Worm (Caenorhabditis elegans) whole organism, late embryonic: ENCODE results near the gene srg-58.

Experiments used
- ama-1 ChIP-seq: fragments of 150-350 bp; optimal IDR thresholded peaks from 2 replicates; lab custom pipeline; 2014
- ceh-14 ChIP-seq: sonication (generic microtip); optimal IDR thresholded peaks from 2 replicates; lab custom pipeline; 2016; ENCODE audit warnings: missing genotype, missing genetic modification characterization, missing compliant biosample characterization
- gmeb-2 ChIP-seq: sonication (generic microtip); optimal IDR thresholded peaks from 2 replicates; lab custom pipeline; 2016; ENCODE audit warnings: missing genetic modification characterization, inconsistent platforms, missing compliant biosample characterization
- hlh-13 ChIP-seq: fragments of 200-800 bp; sonication (Bioruptor generic); optimal IDR thresholded peaks from 2 replicates; lab custom pipeline; 2018; ENCODE audit warnings: mild to moderate bottlenecking, missing genetic modification characterization, missing compliant biosample characterization
- hlh-30 ChIP-seq: sonication (generic microtip); optimal IDR thresholded peaks from 2 replicates; lab custom pipeline; 2017; ENCODE audit warnings: antibody characterized with exemption, missing genetic modification characterization, missing compliant biosample characterization; ENCODE audit not compliant: insufficient read depth
- nfya-1 ChIP-seq: sonication (generic microtip); optimal IDR thresholded peaks from 2 replicates; lab custom pipeline; 2017; ENCODE audit warnings: missing genetic modification characterization, mild to moderate bottlenecking, missing compliant biosample characterization, antibody characterized with exemption, moderate library complexity
- nhr-11 ChIP-seq: fragments of 150-350 bp; optimal IDR thresholded peaks from 2 replicates; lab custom pipeline; 2014; ENCODE audit warnings: missing biosample characterization, missing genetic modification characterization
- pag-3 ChIP-seq: sonication (generic microtip); optimal IDR thresholded peaks from 2 replicates; lab custom pipeline; 2016; ENCODE audit warnings: missing compliant biosample characterization, missing genetic modification characterization, borderline replicate concordance
- pat-9 ChIP-seq: fragments of 200-800 bp; sonication (Bioruptor generic); optimal IDR thresholded peaks from 2 replicates; lab custom pipeline; 2018; ENCODE audit warnings: mild to moderate bottlenecking, missing genetic modification characterization, moderate library complexity, missing compliant biosample characterization
- pax-1 ChIP-seq: fragments of 150-350 bp; optimal IDR thresholded peaks from 2 replicates; lab custom pipeline; 2014; ENCODE audit warnings: missing biosample characterization, missing genetic modification characterization
- tbx-2 ChIP-seq: sonication (generic microtip); optimal IDR thresholded peaks from 2 replicates; lab custom pipeline; 2016; ENCODE audit warnings: missing genetic modification characterization, missing compliant biosample characterization
- tbx-7 ChIP-seq: sonication (generic microtip); optimal IDR thresholded peaks from 2 replicates; lab custom pipeline; 2016; ENCODE audit warnings: missing genotype, missing genetic modification characterization, missing compliant biosample characterization
- unc-42 ChIP-seq: sonication (generic microtip); optimal IDR thresholded peaks from 2 replicates; lab custom pipeline; 2016; ENCODE audit warnings: missing genotype, missing genetic modification characterization, missing compliant biosample characterization

- TF ChIP-seq hlh-13 = no peak
- TF ChIP-seq hlh-30 (tag; lab: Kevin White, UChicago) = no peak
- no peak for TF ChIP-seq ama-1 (lab: Kevin White, UChicago)
- no peak for TF ChIP-seq nhr-11 (tag; lab: Kevin White, UChicago)
- TF ChIP-seq gmeb-2 (tag; lab: Kevin White, UChicago) = no peak
- no peak for TF ChIP-seq nfya-1 (tag; lab: Kevin White, UChicago)
- no peak for TF ChIP-seq pax-1 (tag; lab: Kevin White, UChicago)
- no peak for TF ChIP-seq pat-9 (tag; lab: Kevin White, UChicago)
- no peak for TF ChIP-seq ceh-14 (tag; lab: Kevin White, UChicago)
- TF ChIP-seq tbx-2 (tag; lab: Kevin White, UChicago) = no peak
- no peak for TF ChIP-seq pag-3 (tag; lab: Kevin White, UChicago)
- no peak for TF ChIP-seq unc-42 (tag; lab: Kevin White, UChicago)
- TF ChIP-seq tbx-7 (tag; lab: Kevin White, UChicago) = no peak
These were observed 28.4 kb downstream of the srg-58 start, which contains the start of gene dod-3 for ce11 chrV:2730784-2731480.
